Worm (Caenorhabditis elegans) whole organism, L1 larva: ENCODE data around the gene ceeh-2.

Experiments
- C04F5.9 ChIP-seq: sonication (generic microtip); optimal IDR thresholded peaks from 2 replicates; lab custom pipeline; 2016; ENCODE audit warnings: missing genetic modification characterization, missing compliant biosample characterization
- C16A3.4 ChIP-seq: fragments of 150-350 bp; optimal IDR thresholded peaks from 2 replicates; lab custom pipeline; 2014; ENCODE audit warnings: missing biosample characterization, missing genetic modification characterization
- F16B12.6 ChIP-seq: fragments of 150-350 bp; optimal IDR thresholded peaks from 2 replicates; lab custom pipeline; 2014; ENCODE audit warnings: missing biosample characterization, missing genetic modification characterization
- aha-1 ChIP-seq: fragments of 150-350 bp; optimal IDR thresholded peaks from 2 replicates; lab custom pipeline; 2014; ENCODE audit warnings: missing biosample characterization, missing genetic modification characterization
- alr-1 ChIP-seq: fragments of 200-800 bp; sonication (Bioruptor generic); optimal IDR thresholded peaks from 2 replicates; lab custom pipeline; 2018; ENCODE audit warnings: borderline replicate concordance, mild to moderate bottlenecking, missing genetic modification characterization, missing compliant biosample characterization
- aly-2 ChIP-seq: fragments of 150-350 bp; optimal IDR thresholded peaks from 2 replicates; lab custom pipeline; 2014; ENCODE audit warnings: missing biosample characterization, missing genetic modification characterization
- ceh-82 ChIP-seq, 3 experiments: fragments of 150-350 bp in 1 of 3; sonication (generic microtip) in 2 of 3; optimal IDR thresholded peaks; 2 replicates each; lab custom pipeline; 2014 to 2017; ENCODE audit warnings: missing biosample characterization in 3 of 3, missing genetic modification characterization in 3 of 3
- ceh-88 ChIP-seq: fragments of 200-800 bp; sonication (Bioruptor generic); IDR thresholded peaks from 2 replicates; pipeline ENCODE4 v1.3.6; 2022; ENCODE audit warnings: missing genetic modification characterization, missing compliant biosample characterization
- ceh-90 ChIP-seq: sonication (generic microtip); optimal IDR thresholded peaks from 2 replicates; lab custom pipeline; 2016; ENCODE audit warnings: missing genetic modification characterization, missing compliant biosample characterization
- ces-1 ChIP-seq: fragments of 150-350 bp; optimal IDR thresholded peaks from 2 replicates; lab custom pipeline; 2014; ENCODE audit warnings: missing biosample characterization, missing genetic modification reagents, missing genetic modification characterization
- dpl-1 ChIP-seq, 3 experiments: fragments of 150-350 bp in 2 of 3; sonication (generic microtip) in 1 of 3; optimal IDR thresholded peaks; 2 replicates each; lab custom pipeline; 2014 to 2017; ENCODE audit warnings: missing biosample characterization in 3 of 3, missing genetic modification characterization in 3 of 3, missing genetic modification reagents in 3 of 3
- dsc-1 ChIP-seq: sonication (generic microtip); optimal IDR thresholded peaks from 2 replicates; lab custom pipeline; 2016; ENCODE audit warnings: mild to moderate bottlenecking, missing genetic modification characterization, missing compliant biosample characterization
- egl-13 ChIP-seq: sonication (generic microtip); optimal IDR thresholded peaks from 2 replicates; lab custom pipeline; 2016; ENCODE audit warnings: missing genotype, missing genetic modification reagents, missing genetic modification characterization, missing compliant biosample characterization
- egl-27 ChIP-seq, 2 experiments: fragments of 150-350 bp in 1 of 2; sonication (generic microtip); optimal IDR thresholded peaks; 3 replicates each; lab custom pipeline; 2017 to 2018; ENCODE audit warnings: missing biosample characterization in 2 of 2, missing genetic modification characterization in 2 of 2, missing genetic modification reagents in 2 of 2
- elt-2 ChIP-seq: sonication (generic microtip); optimal IDR thresholded peaks from 2 replicates; lab custom pipeline; 2016; ENCODE audit warnings: missing genetic modification characterization, mild to moderate bottlenecking, inconsistent platforms, missing compliant biosample characterization, missing genetic modification reagents
- ets-5 ChIP-seq: fragments of 200-800 bp; sonication (Bioruptor generic); IDR thresholded peaks from 2 replicates; pipeline ENCODE4 v1.3.6; 2022; ENCODE audit warnings: missing genetic modification characterization, missing compliant biosample characterization
- fos-1 ChIP-seq: fragments of 150-350 bp; optimal IDR thresholded peaks from 2 replicates; lab custom pipeline; 2014; ENCODE audit warnings: missing biosample characterization, missing genetic modification characterization
- hlh-17 ChIP-seq: fragments of 200-800 bp; sonication (Bioruptor generic); optimal IDR thresholded peaks from 2 replicates; lab custom pipeline; 2018; ENCODE audit warnings: missing genetic modification characterization, mild to moderate bottlenecking, missing compliant biosample characterization, moderate library complexity, borderline replicate concordance
- hpl-2 ChIP-seq: fragments of 150-350 bp; optimal IDR thresholded peaks from 2 replicates; lab custom pipeline; 2014; ENCODE audit warnings: missing biosample characterization, missing genetic modification reagents, missing genetic modification characterization
- irx-1 ChIP-seq: sonication (generic microtip); optimal IDR thresholded peaks from 2 replicates; lab custom pipeline; 2016; ENCODE audit warnings: missing genetic modification characterization, missing compliant biosample characterization
- lin-14 ChIP-seq: fragments of 200-800 bp; sonication (Bioruptor generic); optimal IDR thresholded peaks from 2 replicates; lab custom pipeline; 2018; ENCODE audit warnings: mild to moderate bottlenecking, missing genetic modification characterization, moderate library complexity, missing compliant biosample characterization
- lin-15B ChIP-seq: fragments of 150-350 bp; sonication (generic microtip); optimal IDR thresholded peaks from 3 replicates; lab custom pipeline; 2014; ENCODE audit warnings: missing biosample characterization, missing genetic modification characterization
- lin-35 ChIP-seq, 2 experiments: fragments of 150-350 bp; optimal IDR thresholded peaks; 2 replicates each; lab custom pipeline; 2014; ENCODE audit warnings: missing biosample characterization in 2 of 2, missing genetic modification characterization in 2 of 2, missing genetic modification reagents in 2 of 2
- lin-39 ChIP-seq: fragments of 150-350 bp; optimal IDR thresholded peaks from 2 replicates; lab custom pipeline; 2014; ENCODE audit warnings: missing biosample characterization, missing genetic modification reagents, missing genetic modification characterization
- lir-3 ChIP-seq: sonication (generic microtip); optimal IDR thresholded peaks from 2 replicates; lab custom pipeline; 2016; ENCODE audit warnings: mild to moderate bottlenecking, missing genetic modification characterization, moderate library complexity, missing compliant biosample characterization; ENCODE audit not compliant: poor library complexity
- mdl-1 ChIP-seq, 2 experiments: fragments of 150-350 bp; optimal IDR thresholded peaks; 2 replicates each; lab custom pipeline; 2014 to 2017; ENCODE audit warnings: missing biosample characterization in 2 of 2, missing genetic modification characterization in 2 of 2, inconsistent platforms in 1 of 2
- mef-2 ChIP-seq: fragments of 150-350 bp; optimal IDR thresholded peaks from 2 replicates; lab custom pipeline; 2014; ENCODE audit warnings: missing biosample characterization, missing genetic modification characterization
- nhr-11 ChIP-seq: fragments of 150-350 bp; optimal IDR thresholded peaks from 2 replicates; lab custom pipeline; 2014; ENCODE audit warnings: missing biosample characterization, missing genetic modification characterization
- nhr-12 ChIP-seq: sonication (generic microtip); optimal IDR thresholded peaks from 2 replicates; lab custom pipeline; 2017; ENCODE audit warnings: missing biosample characterization, missing genetic modification characterization
- nhr-19 ChIP-seq: fragments of 200-800 bp; sonication (Bioruptor generic); conservative IDR thresholded peaks from 2 replicates; pipeline ENCODE4 v1.3.6; 2022; ENCODE audit warnings: missing genetic modification characterization, missing compliant biosample characterization
- nhr-237 ChIP-seq: fragments of 150-350 bp; optimal IDR thresholded peaks from 2 replicates; lab custom pipeline; 2014; ENCODE audit warnings: missing biosample characterization, missing genetic modification characterization
- nhr-76 ChIP-seq: sonication (generic microtip); optimal IDR thresholded peaks from 2 replicates; lab custom pipeline; 2017; ENCODE audit warnings: missing biosample characterization, missing genetic modification characterization
- nhr-84 ChIP-seq: sonication (generic microtip); optimal IDR thresholded peaks from 2 replicates; lab custom pipeline; 2017; ENCODE audit warnings: missing biosample characterization, missing genetic modification characterization
- pag-3 ChIP-seq: sonication (generic microtip); optimal IDR thresholded peaks from 2 replicates; lab custom pipeline; 2017; ENCODE audit warnings: missing genetic modification characterization, mild to moderate bottlenecking, missing compliant biosample characterization, antibody characterized with exemption, borderline replicate concordance; ENCODE audit not compliant: insufficient read depth
- pqm-1 ChIP-seq: sonication (generic microtip); optimal IDR thresholded peaks from 3 replicates; lab custom pipeline; 2017; ENCODE audit warnings: missing biosample characterization, missing genetic modification characterization
- rnt-1 ChIP-seq: sonication (generic microtip); optimal IDR thresholded peaks from 2 replicates; lab custom pipeline; 2016; ENCODE audit warnings: mild to moderate bottlenecking, missing genetic modification characterization, moderate library complexity, missing compliant biosample characterization
- skn-1 ChIP-seq: fragments of 150-350 bp; optimal IDR thresholded peaks from 2 replicates; lab custom pipeline; 2014; ENCODE audit warnings: missing biosample characterization, missing genetic modification characterization
- snu-23 ChIP-seq: sonication (generic microtip); optimal IDR thresholded peaks from 2 replicates; lab custom pipeline; 2016; ENCODE audit warnings: missing genetic modification characterization, missing compliant biosample characterization
- sox-4 ChIP-seq: sonication (generic microtip); optimal IDR thresholded peaks from 2 replicates; lab custom pipeline; 2016; ENCODE audit warnings: missing genetic modification characterization, missing compliant biosample characterization
- sptf-1 ChIP-seq: fragments of 150-350 bp; optimal IDR thresholded peaks from 2 replicates; lab custom pipeline; 2014; ENCODE audit warnings: missing biosample characterization, missing genetic modification characterization
- swsn-7 ChIP-seq: sonication (generic microtip); optimal IDR thresholded peaks from 2 replicates; lab custom pipeline; 2016; ENCODE audit warnings: missing genetic modification characterization, missing compliant biosample characterization
- tbx-2 ChIP-seq: sonication (generic microtip); optimal IDR thresholded peaks from 2 replicates; lab custom pipeline; 2016; ENCODE audit warnings: missing genetic modification characterization, missing compliant biosample characterization
- tlp-1 ChIP-seq: fragments of 150-350 bp; optimal IDR thresholded peaks from 2 replicates; lab custom pipeline; 2014; ENCODE audit warnings: missing biosample characterization, missing genetic modification characterization
- unc-130 ChIP-seq: fragments of 150-350 bp; optimal IDR thresholded peaks from 2 replicates; lab custom pipeline; 2017; ENCODE audit warnings: missing biosample characterization, missing genetic modification characterization, inconsistent platforms
- unc-30 ChIP-seq: sonication (generic microtip); optimal IDR thresholded peaks from 2 replicates; lab custom pipeline; 2017; ENCODE audit warnings: missing biosample characterization, missing genetic modification characterization
- unc-62 ChIP-seq: fragments of 150-350 bp; optimal IDR thresholded peaks from 2 replicates; lab custom pipeline; 2014; ENCODE audit warnings: missing biosample characterization, missing genetic modification reagents, missing genetic modification characterization
- unc-86 ChIP-seq: sonication (generic microtip); optimal IDR thresholded peaks from 2 replicates; lab custom pipeline; 2016; ENCODE audit warnings: missing genetic modification characterization, missing compliant biosample characterization
- vab-15 ChIP-seq: sonication (generic microtip); optimal IDR thresholded peaks from 2 replicates; lab custom pipeline; 2017; ENCODE audit warnings: missing genotype, mild to moderate bottlenecking, missing genetic modification characterization, missing compliant biosample characterization
- xbp-1 ChIP-seq: sonication (generic microtip); optimal IDR thresholded peaks from 2 replicates; lab custom pipeline; 2016; ENCODE audit warnings: missing genetic modification characterization, missing compliant biosample characterization
- zag-1 ChIP-seq: fragments of 150-350 bp; optimal IDR thresholded peaks from 2 replicates; lab custom pipeline; 2014; ENCODE audit warnings: missing biosample characterization, missing genetic modification characterization
- zip-4 ChIP-seq: fragments of 200-800 bp; sonication (Bioruptor generic); optimal IDR thresholded peaks from 2 replicates; lab custom pipeline; 2018; ENCODE audit warnings: mild to moderate bottlenecking, missing genetic modification characterization, moderate library complexity, missing compliant biosample characterization
- ztf-11 ChIP-seq, 2 experiments: sonication (generic microtip); optimal IDR thresholded peaks; 2 replicates each; lab custom pipeline; 2016 to 2017; ENCODE audit warnings: missing genetic modification characterization in 2 of 2, missing biosample characterization in 1 of 2, missing compliant biosample characterization in 1 of 2

Gene ceeh-2

DNA sequence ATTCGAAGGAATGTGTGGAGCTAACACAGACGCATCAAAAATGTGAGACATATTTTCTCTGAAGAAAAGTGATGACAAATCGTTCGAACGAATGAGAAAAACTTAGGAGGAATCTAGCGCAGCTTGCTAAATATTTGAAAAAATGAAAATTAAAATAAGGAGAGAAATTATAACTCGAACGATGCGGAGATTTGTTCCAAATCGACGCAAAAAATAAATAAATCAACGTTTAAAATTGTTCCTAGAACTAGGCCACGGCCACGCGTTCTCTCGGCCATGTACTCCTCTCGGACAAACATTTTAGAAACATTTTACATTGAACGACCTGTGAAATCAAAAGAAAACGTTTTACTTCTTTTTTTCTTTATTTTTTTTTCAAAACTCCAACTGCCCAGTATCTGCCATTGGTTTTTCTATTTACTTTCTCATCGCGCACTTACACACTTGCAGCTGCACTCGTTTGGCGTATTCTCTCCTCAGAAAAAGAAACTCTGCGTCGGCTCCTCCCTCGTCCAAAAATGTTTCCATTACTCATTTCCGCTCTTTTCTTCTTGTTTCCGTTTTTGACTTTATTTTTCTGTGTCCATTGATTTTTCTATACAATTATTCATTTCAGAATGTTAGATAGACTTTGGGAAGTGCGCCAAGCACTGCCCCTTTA, 37.5 kb downstream of the ceeh-2 start, which contains the start of the genes gna-1 and B0024.13:
TSS of gene gna-1 (minus strand) at position 51 of the 661 bp plus-strand sequence.
TSS of gene B0024.13 (plus strand) at position 611 of the 661 bp plus-strand sequence.
- no peak for TF ChIP-seq nhr-12 (tag; lab: Kevin White, UChicago)
- no peak for TF ChIP-seq sptf-1
- no peak for TF ChIP-seq mef-2 (tag; lab: Kevin White, UChicago)
- peak; percentile 64 for TF ChIP-seq C04F5.9
- TF ChIP-seq ces-1, result no peak
- TF ChIP-seq egl-27 (tag; optimal IDR thresholded peaks at IDR 0.05; lab: Kevin White, UChicago), result no peak
- peak; percentile 19 to 68 (median 38) for TF ChIP-seq ceh-82 (tag; optimal IDR thresholded peaks at IDR 0.05; lab: Kevin White, UChicago)
- TF ChIP-seq nhr-84 (tag; lab: Kevin White, UChicago), result no peak
- TF ChIP-seq C16A3.4, result peak; percentile 33
- TF ChIP-seq zag-1 (tag; lab: Kevin White, UChicago), result no peak
- TF ChIP-seq mdl-1 (tag; optimal IDR thresholded peaks at IDR 0.05; lab: Kevin White, UChicago), result no peak
- TF ChIP-seq unc-62 (GFP tag; lab: Kevin White, UChicago), result no peak
- peak; percentile 84 for TF ChIP-seq lin-14 (GFP tag; lab: Kevin White, UChicago)
- no peak for TF ChIP-seq tlp-1 (tag; lab: Kevin White, UChicago)
- TF ChIP-seq pag-3, result no peak
- no peak for TF ChIP-seq hpl-2
- peak; percentile 87 for TF ChIP-seq tbx-2 (tag; lab: Kevin White, UChicago)
- no peak for TF ChIP-seq aly-2
- TF ChIP-seq lin-35 (GFP tag; optimal IDR thresholded peaks at IDR 0.05; lab: Kevin White, UChicago), result peak; percentile 50 to 59
- TF ChIP-seq snu-23 (GFP tag; lab: Kevin White, UChicago), result peak; percentile 77
- peak; percentile 82 for TF ChIP-seq dsc-1
- no peak for TF ChIP-seq vab-15 (tag; lab: Kevin White, UChicago)
- peak; percentile 77 for TF ChIP-seq egl-13 (tag; lab: Kevin White, UChicago)
- TF ChIP-seq unc-86 (tag; lab: Kevin White, UChicago), result peak; percentile 45
- peak; percentile 30 for TF ChIP-seq lin-15B (tag; lab: Kevin White, UChicago)
- TF ChIP-seq lin-39 (tag; lab: Kevin White, UChicago), result no peak
- no peak for TF ChIP-seq unc-30 (tag; lab: Kevin White, UChicago)
- peak; percentile 37 to 62 (median 58) for TF ChIP-seq dpl-1 (GFP tag; optimal IDR thresholded peaks at IDR 0.05; lab: Kevin White, UChicago)
- TF ChIP-seq nhr-11 (tag; lab: Kevin White, UChicago), result no peak
- peak; percentile 97 for TF ChIP-seq rnt-1 (tag; lab: Kevin White, UChicago)
- no peak for TF ChIP-seq fos-1 (tag; lab: Kevin White, UChicago)
- no peak for TF ChIP-seq ets-5
- peak; percentile 81 for TF ChIP-seq irx-1 (tag; lab: Kevin White, UChicago)
- TF ChIP-seq lir-3 (tag; lab: Kevin White, UChicago), result peak; percentile 92
- TF ChIP-seq elt-2 (tag; lab: Kevin White, UChicago), result peak; percentile 41
- TF ChIP-seq nhr-76 (tag; lab: Kevin White, UChicago), result no peak
- TF ChIP-seq skn-1, result peak; percentile 44
- no peak for TF ChIP-seq nhr-237 (tag; lab: Kevin White, UChicago)
- TF ChIP-seq zip-4 (GFP tag; lab: Kevin White, UChicago), result no peak
- no peak for TF ChIP-seq alr-1 (tag; lab: Kevin White, UChicago)
- peak; percentile 72 for TF ChIP-seq nhr-19 (GFP tag; lab: Robert Waterston, UW)
- no peak for TF ChIP-seq pqm-1 (tag; lab: Kevin White, UChicago)
- peak; percentile 79 for TF ChIP-seq swsn-7 (tag; lab: Kevin White, UChicago)
- TF ChIP-seq aha-1 (tag; lab: Kevin White, UChicago), result no peak
- peak; percentile 78 for TF ChIP-seq xbp-1
- no peak for TF ChIP-seq hlh-17 (GFP tag; lab: Kevin White, UChicago)
- no peak for TF ChIP-seq F16B12.6 (tag; lab: Kevin White, UChicago)
- peak; percentile 77 for TF ChIP-seq sox-4 (tag; lab: Kevin White, UChicago)
- TF ChIP-seq ceh-90 (tag; lab: Kevin White, UChicago), result peak; percentile 86
- TF ChIP-seq unc-130 (tag; lab: Kevin White, UChicago), result peak; percentile 33
- TF ChIP-seq ceh-88 (GFP tag; lab: Robert Waterston, UW), result peak; percentile 22; the same call in 1 of the 2 replicates
- TF ChIP-seq ztf-11 (tag; optimal IDR thresholded peaks at IDR 0.05; lab: Kevin White, UChicago), result peak in 1 of 2 experiments; percentile 86
